Fruit fly (Drosophila melanogaster) whole organism, adult: ENCODE measurements around the gene betaTub97EF.
"Not testable (repeated sequence)": the region's sequence is repeated elsewhere in the genome, so short reads cannot be mapped to it uniquely, and the experiment has no call there.

ENCODE experiments used
- CG11617 ChIP-seq: fragments of 200-800 bp; sonication (Bioruptor generic); optimal IDR thresholded peaks from 2 replicates; lab custom pipeline; 2017; ENCODE audit warnings: mild to moderate bottlenecking, missing biosample characterization, missing genetic modification reagents, missing genetic modification characterization
- CG12768 ChIP-seq: fragments of 200-800 bp; sonication (Bioruptor generic); optimal IDR thresholded peaks from 2 replicates; lab custom pipeline; 2017; ENCODE audit warnings: missing biosample characterization, missing genetic modification characterization, mild to moderate bottlenecking, moderate library complexity, missing genetic modification reagents
- CG14711 ChIP-seq: fragments of 200-800 bp; sonication (Bioruptor generic); optimal IDR thresholded peaks from 2 replicates; lab custom pipeline; 2018; ENCODE audit warnings: missing biosample characterization, mild to moderate bottlenecking, missing genetic modification characterization, moderate library complexity
- CG1620 ChIP-seq: fragments of 200-800 bp; sonication (Bioruptor generic); optimal IDR thresholded peaks from 2 replicates; lab custom pipeline; 2016; ENCODE audit warnings: missing biosample characterization, missing genetic modification characterization
- CG33017 ChIP-seq: fragments of 200-800 bp; sonication (Bioruptor generic); optimal IDR thresholded peaks from 2 replicates; lab custom pipeline; 2018; ENCODE audit warnings: missing biosample characterization, mild to moderate bottlenecking, missing genetic modification characterization, moderate library complexity
- CG5204 ChIP-seq: fragments of 200-800 bp; sonication (Bioruptor generic); optimal IDR thresholded peaks from 2 replicates; lab custom pipeline; 2016; ENCODE audit warnings: missing biosample characterization, missing genetic modification characterization
- CG7045 ChIP-seq: fragments of 200-800 bp; sonication (Bioruptor generic); optimal IDR thresholded peaks from 2 replicates; lab custom pipeline; 2017; ENCODE audit warnings: missing biosample characterization, mild to moderate bottlenecking, missing genetic modification characterization
- CG7101 ChIP-seq: fragments of 200-800 bp; sonication (Bioruptor generic); optimal IDR thresholded peaks from 2 replicates; lab custom pipeline; 2018; ENCODE audit warnings: missing biosample characterization, mild to moderate bottlenecking, missing genetic modification characterization, moderate library complexity
- Clk ChIP-seq: fragments of 200-800 bp; sonication (Bioruptor generic); optimal IDR thresholded peaks from 2 replicates; lab custom pipeline; 2017; ENCODE audit warnings: missing biosample characterization, missing genetic modification characterization
- Crg-1 ChIP-seq: fragments of 200-800 bp; sonication (Bioruptor generic); optimal IDR thresholded peaks from 2 replicates; lab custom pipeline; 2016; ENCODE audit warnings: missing biosample characterization, missing genetic modification characterization
- Hr96 ChIP-seq: fragments of 200-800 bp; sonication (Bioruptor generic); optimal IDR thresholded peaks from 2 replicates; lab custom pipeline; 2016; ENCODE audit warnings: missing biosample characterization, missing genetic modification characterization
- Mnt ChIP-seq: fragments of 200-800 bp; sonication (Bioruptor generic); optimal IDR thresholded peaks from 2 replicates; lab custom pipeline; 2016; ENCODE audit warnings: missing biosample characterization, mild to moderate bottlenecking, missing genetic modification characterization
- bab1 ChIP-seq: fragments of 200-800 bp; sonication (Bioruptor generic); optimal IDR thresholded peaks from 3 replicates; lab custom pipeline; 2019; ENCODE audit warnings: missing biosample characterization, mild to moderate bottlenecking, missing genetic modification characterization, moderate library complexity
- cic ChIP-seq: fragments of 200-800 bp; sonication (Bioruptor generic); optimal IDR thresholded peaks from 2 replicates; lab custom pipeline; 2017; ENCODE audit warnings: missing biosample characterization, mild to moderate bottlenecking, missing genetic modification characterization, moderate library complexity
- cnc ChIP-seq, 2 experiments: fragments of >200 bp; optimal IDR thresholded peaks; 2 replicates each; lab custom pipeline; 2017
- kay ChIP-seq: fragments of 200-800 bp; sonication (Bioruptor generic); peaks from one replicate; lab custom pipeline; 2016; ENCODE audit warnings: missing biosample characterization, missing genetic modification characterization, borderline replicate concordance
- ovo ChIP-seq: fragments of 200-800 bp; sonication (Bioruptor generic); optimal IDR thresholded peaks from 2 replicates; lab custom pipeline; 2016; ENCODE audit warnings: missing biosample characterization, missing genetic modification characterization
- pad ChIP-seq: fragments of 200-800 bp; sonication (Bioruptor generic); optimal IDR thresholded peaks from 3 replicates; lab custom pipeline; 2017; ENCODE audit warnings: missing biosample characterization, missing genetic modification characterization, mild to moderate bottlenecking, moderate library complexity, missing genetic modification reagents
- tj ChIP-seq: fragments of 200-800 bp; sonication (Bioruptor generic); optimal IDR thresholded peaks from 3 replicates; lab custom pipeline; 2017; ENCODE audit warnings: missing biosample characterization, mild to moderate bottlenecking, missing genetic modification characterization, moderate library complexity
- toe ChIP-seq: fragments of 200-800 bp; sonication (Bioruptor generic); optimal IDR thresholded peaks from 2 replicates; lab custom pipeline; 2016; ENCODE audit warnings: missing biosample characterization, missing genetic modification characterization

betaTub97EF gene

DNA sequence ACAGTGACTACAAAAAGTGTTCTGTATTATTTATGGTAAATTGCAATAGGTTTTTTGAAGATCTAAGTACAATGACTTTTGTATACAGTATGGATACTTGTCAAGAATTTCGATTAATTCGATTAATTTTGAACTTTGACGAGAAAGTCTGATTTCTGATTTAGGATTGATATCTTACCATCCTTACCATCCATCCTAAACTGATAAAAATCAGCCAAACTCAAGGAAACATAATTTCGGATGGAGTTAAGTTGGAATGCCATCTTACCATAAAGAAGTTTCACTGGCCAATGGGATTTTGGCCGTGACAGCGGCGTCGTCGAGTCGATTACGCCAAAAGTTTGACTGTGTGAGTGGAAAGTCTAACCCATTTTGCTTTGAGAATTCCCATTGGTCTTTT is 2.5 kb upstream of the betaTub97EF start, which contains the start of gene CG4815:
TSS of gene CG4815 (minus strand) at position 101 of the 400 bp plus-strand sequence.
- no peak for TF ChIP-seq kay (GFP tag; lab: Kevin White, UChicago)
- no peak for TF ChIP-seq Mnt (GFP tag; lab: Kevin White, UChicago)
- TF ChIP-seq CG11617, result no peak

dm6 chr3R:27988647-27989430 is 655 bp upstream of the betaTub97EF start:
- TF ChIP-seq CG7101, result peak; percentile 3
- peak; percentile 88 for TF ChIP-seq pad (GFP tag; lab: Kevin White, UChicago)
- peak; percentile 30 for TF ChIP-seq CG5204 (GFP tag; lab: Kevin White, UChicago)
- TF ChIP-seq cic, result peak; percentile 9
- peak; percentile 64 for TF ChIP-seq tj (GFP tag; lab: Kevin White, UChicago)
- no peak for TF ChIP-seq Clk (GFP tag; lab: Kevin White, UChicago)
- peak; percentile 47 for TF ChIP-seq toe (GFP tag; lab: Kevin White, UChicago)
- TF ChIP-seq Mnt (GFP tag; lab: Kevin White, UChicago), result peak; percentile 55
- TF ChIP-seq CG1620 (GFP tag; lab: Kevin White, UChicago), result peak; percentile 27
- TF ChIP-seq CG7045 (GFP tag; lab: Kevin White, UChicago), result peak; percentile 47
- TF ChIP-seq CG11617, result peak; percentile 58
- TF ChIP-seq CG33017 (tag; lab: Kevin White, UChicago), result peak; percentile 3
- no peak for TF ChIP-seq Crg-1 (GFP tag; lab: Kevin White, UChicago)
- peak; percentile 44 for TF ChIP-seq bab1 (GFP tag; lab: Kevin White, UChicago)
- no peak for TF ChIP-seq cnc (optimal IDR thresholded peaks at IDR 0.05; lab: Kevin White, UChicago)
- TF ChIP-seq CG14711 (tag; lab: Kevin White, UChicago), result peak; percentile 5
- no peak for TF ChIP-seq ovo (GFP tag; lab: Kevin White, UChicago)
- TF ChIP-seq kay (GFP tag; lab: Kevin White, UChicago), result peak; percentile 68
- TF ChIP-seq CG12768 (GFP tag; lab: Kevin White, UChicago), result peak; percentile 63
- TF ChIP-seq Hr96 (GFP tag; lab: Kevin White, UChicago), result peak; percentile 26

DNA sequence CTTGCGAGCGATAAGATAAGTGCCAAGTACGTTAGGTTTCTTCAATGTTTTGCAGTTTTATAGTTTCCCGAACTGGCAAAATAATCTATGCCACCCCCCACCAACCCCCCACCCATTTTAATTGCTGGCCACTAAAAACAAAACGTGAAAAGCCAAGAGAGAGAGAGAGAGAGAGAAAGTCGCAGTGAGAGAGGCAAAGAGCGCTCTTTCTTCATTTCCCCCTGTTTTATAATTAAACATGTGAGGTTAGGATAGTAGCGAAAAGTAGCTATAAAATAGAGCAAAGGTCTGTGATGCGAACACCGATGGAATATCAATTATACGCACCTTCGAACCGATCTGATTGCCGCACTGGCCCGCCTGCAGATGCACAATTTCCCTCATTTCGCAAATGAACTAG is 412 bp downstream of the betaTub97EF start:
- TF ChIP-seq CG7045 (GFP tag; lab: Kevin White, UChicago), result no peak
- TF ChIP-seq CG11617, result no peak
- TF ChIP-seq tj (GFP tag; lab: Kevin White, UChicago), result peak; percentile 22

dm6 chr3R:27987329-27987728 is 855 bp downstream of the betaTub97EF start:
- TF ChIP-seq CG11617 (peak; percentile 63), tj (GFP tag; lab: Kevin White, UChicago) (peak; percentile 42), Hr96 (GFP tag; lab: Kevin White, UChicago) (no peak), CG7045 (GFP tag; lab: Kevin White, UChicago) (peak; percentile 57), CG14711 (tag; lab: Kevin White, UChicago) (peak; percentile 78), bab1 (GFP tag; lab: Kevin White, UChicago) (peak; percentile 15), cic (no peak), cnc (optimal IDR thresholded peaks at IDR 0.05; lab: Kevin White, UChicago) (no peak), CG12768 (GFP tag; lab: Kevin White, UChicago) (no peak), CG5204 (GFP tag; lab: Kevin White, UChicago) (no peak), ovo (GFP tag; lab: Kevin White, UChicago) (no peak), CG33017 (tag; lab: Kevin White, UChicago) (peak; percentile 36), CG7101 (peak; percentile 78)

dm6 chr3R:27986794-27987193 is 1.4 kb downstream of the betaTub97EF start:
- TF ChIP-seq tj (GFP tag; lab: Kevin White, UChicago) (peak; percentile 47), toe (GFP tag; lab: Kevin White, UChicago) (no peak)

DNA sequence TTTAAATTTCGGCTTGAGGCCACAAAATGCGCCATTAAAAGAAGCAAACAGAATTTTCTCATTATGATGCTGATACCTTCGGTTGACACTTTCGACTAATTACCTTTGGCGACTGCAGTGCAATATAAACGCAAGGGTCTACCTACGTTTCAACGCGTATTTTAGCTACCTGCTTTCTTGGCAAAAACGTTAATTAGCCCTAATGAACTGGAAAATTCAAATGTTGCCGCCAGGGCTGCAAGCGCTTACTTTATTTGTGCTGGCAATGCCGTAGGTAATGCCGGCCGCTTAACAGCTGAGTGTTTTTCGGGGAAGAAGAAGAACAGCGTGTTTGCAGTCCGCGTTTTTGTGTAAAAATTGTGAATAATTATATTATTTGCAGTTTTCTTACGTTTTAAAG is 25.1 kb downstream of the betaTub97EF start, which contains the start of the genes CG31131 and CG4849:
TSS of gene CG31131 (minus strand) at position 101 of the 400 bp plus-strand sequence.
TSS of gene CG4849 (plus strand) at position 297 of the 400 bp plus-strand sequence.
- not testable (repeated sequence) for TF ChIP-seq Mnt, CG5204, tj (GFP tag; lab: Kevin White, UChicago)

DNA sequence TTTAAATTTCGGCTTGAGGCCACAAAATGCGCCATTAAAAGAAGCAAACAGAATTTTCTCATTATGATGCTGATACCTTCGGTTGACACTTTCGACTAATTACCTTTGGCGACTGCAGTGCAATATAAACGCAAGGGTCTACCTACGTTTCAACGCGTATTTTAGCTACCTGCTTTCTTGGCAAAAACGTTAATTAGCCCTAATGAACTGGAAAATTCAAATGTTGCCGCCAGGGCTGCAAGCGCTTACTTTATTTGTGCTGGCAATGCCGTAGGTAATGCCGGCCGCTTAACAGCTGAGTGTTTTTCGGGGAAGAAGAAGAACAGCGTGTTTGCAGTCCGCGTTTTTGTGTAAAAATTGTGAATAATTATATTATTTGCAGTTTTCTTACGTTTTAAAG is 27.7 kb downstream of the betaTub97EF start, which contains the start of gene CG31253:
TSS of gene CG31253 (minus strand) at position 101 of the 400 bp plus-strand sequence.
- TF ChIP-seq CG14711 (tag; lab: Kevin White, UChicago); Hr96 (GFP tag; lab: Kevin White, UChicago); CG7101: not testable (repeated sequence)
